Worm (Caenorhabditis elegans) whole organism, L3 larva: ENCODE measurements around the gene Y97E10AR.1.

ENCODE experiments used
- ceh-9 ChIP-seq: sonication (generic microtip); optimal IDR thresholded peaks from 2 replicates; lab custom pipeline; 2018; ENCODE audit warnings: missing biosample characterization, missing genetic modification characterization
- fos-1 ChIP-seq: fragments of 150-350 bp; optimal IDR thresholded peaks from 2 replicates; lab custom pipeline; 2014; ENCODE audit warnings: missing biosample characterization, missing genetic modification characterization
- hmg-11 ChIP-seq: sonication (generic microtip); optimal IDR thresholded peaks from 2 replicates; lab custom pipeline; 2016; ENCODE audit warnings: missing genetic modification characterization, missing compliant biosample characterization
- lin-15B ChIP-seq: fragments of 150-350 bp; optimal IDR thresholded peaks from 2 replicates; lab custom pipeline; 2014; ENCODE audit warnings: missing biosample characterization, missing genetic modification characterization
- nhr-25 ChIP-seq: sonication (generic microtip); optimal IDR thresholded peaks from 2 replicates; lab custom pipeline; 2017; ENCODE audit warnings: missing biosample characterization, missing genetic modification characterization
- nhr-77 ChIP-seq: fragments of 150-350 bp; optimal IDR thresholded peaks from 2 replicates; lab custom pipeline; 2014; ENCODE audit warnings: missing biosample characterization, missing genetic modification characterization
- pha-4 ChIP-seq: fragments of 150-350 bp; optimal IDR thresholded peaks from 2 replicates; lab custom pipeline; 2014; ENCODE audit warnings: missing biosample characterization, missing genetic modification reagents, missing genetic modification characterization

- TF ChIP-seq ceh-9 (tag; lab: Kevin White, UChicago) (no peak), pha-4 (tag; lab: Kevin White, UChicago) (no peak), nhr-25 (tag; lab: Kevin White, UChicago) (no peak), lin-15B (tag; lab: Kevin White, UChicago) (no peak), nhr-77 (tag; lab: Kevin White, UChicago) (no peak), hmg-11 (tag; lab: Kevin White, UChicago) (no peak), fos-1 (tag; lab: Kevin White, UChicago) (no peak)
Observed at ce11 chrV:8005000-8005399, 3.7 kb downstream of the Y97E10AR.1 start, which contains the start of gene Y97E10AR.8.
